Fruit fly (Drosophila melanogaster) whole organism, wandering third instar larva: ENCODE measurements around the gene mtDNA-helicase.
A peak's percentile ranks its signal among the peaks of the same experiment; 100 is the strongest.

Source experiments
- Abd-B ChIP-seq: fragments of >200 bp; optimal IDR thresholded peaks from 2 replicates; lab custom pipeline; 2017; ENCODE audit warnings: missing biosample characterization, missing genetic modification characterization
- CG32264 ChIP-seq: fragments of 200-800 bp; sonication (Bioruptor generic); optimal IDR thresholded peaks from 2 replicates; lab custom pipeline; 2016; ENCODE audit warnings: missing biosample characterization, missing genetic modification characterization
- CG9705 ChIP-seq: fragments of 200-800 bp; sonication (Bioruptor generic); optimal IDR thresholded peaks from 2 replicates; lab custom pipeline; 2018; ENCODE audit warnings: missing biosample characterization, mild to moderate bottlenecking, missing genetic modification characterization
- CrebA ChIP-seq: fragments of 200-800 bp; sonication (Bioruptor generic); optimal IDR thresholded peaks from 2 replicates; lab custom pipeline; 2016; ENCODE audit warnings: missing biosample characterization, mild to moderate bottlenecking, missing genetic modification characterization, borderline replicate concordance
- Dfd ChIP-seq: fragments of >200 bp; optimal IDR thresholded peaks from 2 replicates; lab custom pipeline; 2017; ENCODE audit warnings: missing biosample characterization, missing genetic modification characterization
- Dif ChIP-seq: fragments of 200-275, 200-300 bp; sonication (Bioruptor generic); optimal IDR thresholded peaks from 2 replicates; lab custom pipeline; 2018; ENCODE audit warnings: missing biosample characterization, missing genetic modification characterization; ENCODE audit not compliant: partially characterized antibody
- HLH106 ChIP-seq: fragments of 200-800 bp; optimal IDR thresholded peaks from 3 replicates; lab custom pipeline; 2019; ENCODE audit warnings: missing biosample characterization, mild to moderate bottlenecking, missing genetic modification characterization, moderate library complexity
- Hnf4 ChIP-seq: fragments of 200-800 bp; sonication (Bioruptor generic); optimal IDR thresholded peaks from 2 replicates; lab custom pipeline; 2016; ENCODE audit warnings: missing biosample characterization, mild to moderate bottlenecking, missing genetic modification characterization
- Hr78 ChIP-seq: fragments of >200 bp; optimal IDR thresholded peaks from 2 replicates; lab custom pipeline; 2017; ENCODE audit warnings: missing biosample characterization, missing genetic modification characterization
- Hr83 ChIP-seq: fragments of 200-300 bp; sonication (Bioruptor generic); optimal IDR thresholded peaks from 2 replicates; lab custom pipeline; 2016; ENCODE audit warnings: missing biosample characterization, mild to moderate bottlenecking, missing genetic modification characterization, moderate library complexity; ENCODE audit not compliant: poor library complexity, severe bottlenecking
- Jra ChIP-seq: sonication (Bioruptor generic); optimal IDR thresholded peaks from 2 replicates; lab custom pipeline; 2016; ENCODE audit warnings: missing biosample characterization, missing genetic modification characterization
- Mio ChIP-seq: sonication (Bioruptor generic); optimal IDR thresholded peaks from 2 replicates; lab custom pipeline; 2016; ENCODE audit warnings: missing biosample characterization, missing genetic modification characterization
- Myc ChIP-seq: fragments of >200 bp; optimal IDR thresholded peaks from 2 replicates; lab custom pipeline; 2017
- N ChIP-seq: fragments of >200 bp; optimal IDR thresholded peaks from 2 replicates; lab custom pipeline; 2018; ENCODE audit warnings: missing biosample characterization, missing external identifiers, missing genetic modification characterization
- OdsH ChIP-seq: fragments of 200-800 bp; sonication (Bioruptor generic); optimal IDR thresholded peaks from 2 replicates; lab custom pipeline; 2016; ENCODE audit warnings: missing biosample characterization, mild to moderate bottlenecking, missing genetic modification characterization
- Rel ChIP-seq, 2 experiments: fragments of 200-800 bp; sonication (Bioruptor generic) in 1 of 2; optimal IDR thresholded peaks; 2 replicates in 1 of 2; 3 replicates in 1 of 2; lab custom pipeline; 2016 to 2019; ENCODE audit warnings: mild to moderate bottlenecking in 2 of 2, missing biosample characterization in 2 of 2, missing genetic modification characterization in 2 of 2, moderate library complexity in 1 of 2
- Sp1 ChIP-seq: fragments of 200-800 bp; sonication (Bioruptor generic); optimal IDR thresholded peaks from 3 replicates; lab custom pipeline; 2019; ENCODE audit warnings: missing biosample characterization, mild to moderate bottlenecking, missing genetic modification characterization, moderate library complexity
- Vsx2 ChIP-seq: fragments of 200-300, 225-300 bp; sonication (Bioruptor generic); optimal IDR thresholded peaks from 2 replicates; lab custom pipeline; 2018; ENCODE audit warnings: missing biosample characterization, missing genetic modification characterization; ENCODE audit not compliant: partially characterized antibody
- br ChIP-seq: fragments of 200-800 bp; sonication (Bioruptor generic); optimal IDR thresholded peaks from 2 replicates; lab custom pipeline; 2016; ENCODE audit warnings: missing biosample characterization, missing genetic modification characterization
- brk ChIP-seq: fragments of 200-800 bp; sonication (Bioruptor generic); optimal IDR thresholded peaks from 2 replicates; lab custom pipeline; 2016; ENCODE audit warnings: missing biosample characterization, mild to moderate bottlenecking, missing genetic modification characterization
- dl ChIP-seq, 2 experiments: fragments of 175-275, 200-275 bp in 1 of 2; fragments of 200-275 bp in 1 of 2; sonication (Bioruptor generic); optimal IDR thresholded peaks; lab custom pipeline; 2018; ENCODE audit warnings: mild to moderate bottlenecking in 2 of 2, missing biosample characterization in 2 of 2, missing genetic modification characterization in 2 of 2, moderate library complexity in 2 of 2; ENCODE audit not compliant: partially characterized antibody in 2 of 2, insufficient read depth in 1 of 2
- dmrt93B ChIP-seq: fragments of 200-800 bp; sonication (Bioruptor generic); optimal IDR thresholded peaks from 2 replicates; lab custom pipeline; 2018; ENCODE audit warnings: missing biosample characterization, mild to moderate bottlenecking, missing genetic modification characterization
- dsf ChIP-seq: sonication (Bioruptor generic); optimal IDR thresholded peaks from 2 replicates; lab custom pipeline; 2016; ENCODE audit warnings: missing biosample characterization, missing genetic modification characterization, borderline replicate concordance
- foxo ChIP-seq, 2 experiments: fragments of 200-800 bp; sonication (Bioruptor generic); optimal IDR thresholded peaks; 2 replicates in 1 of 2; 3 replicates in 1 of 2; lab custom pipeline; 2016 to 2017; ENCODE audit warnings: missing biosample characterization in 2 of 2, missing genetic modification characterization in 2 of 2
- fru ChIP-seq: fragments of 200-800 bp; sonication (Bioruptor generic); optimal IDR thresholded peaks from 3 replicates; lab custom pipeline; 2016; ENCODE audit warnings: missing biosample characterization, mild to moderate bottlenecking, missing genetic modification characterization
- h ChIP-seq: fragments of 200-800 bp; sonication (Bioruptor generic); optimal IDR thresholded peaks from 3 replicates; lab custom pipeline; 2016; ENCODE audit warnings: missing biosample characterization, mild to moderate bottlenecking, missing genetic modification characterization
- jim ChIP-seq: fragments of 175-275, 200-325 bp; sonication (Bioruptor generic); optimal IDR thresholded peaks from 2 replicates; lab custom pipeline; 2016; ENCODE audit warnings: missing biosample characterization, mild to moderate bottlenecking, missing genetic modification characterization
- lola ChIP-seq: fragments of >200 bp; optimal IDR thresholded peaks from 2 replicates; lab custom pipeline; 2017; ENCODE audit warnings: missing biosample characterization, missing genetic modification characterization
- pan ChIP-seq: fragments of >200 bp; optimal IDR thresholded peaks from 2 replicates; lab custom pipeline; 2017
- psq ChIP-seq: fragments of 200-800 bp; sonication (Bioruptor generic); optimal IDR thresholded peaks from 3 replicates; lab custom pipeline; 2017; ENCODE audit warnings: missing biosample characterization, mild to moderate bottlenecking, missing genetic modification characterization, moderate library complexity
- rgr ChIP-seq: fragments of 200-800 bp; sonication (Bioruptor generic); optimal IDR thresholded peaks from 3 replicates; lab custom pipeline; 2016; ENCODE audit warnings: missing biosample characterization, mild to moderate bottlenecking, missing genetic modification characterization
- sv ChIP-seq: fragments of 200-800 bp; sonication (Bioruptor generic); optimal IDR thresholded peaks from 3 replicates; lab custom pipeline; 2016; ENCODE audit warnings: missing biosample characterization, missing genetic modification characterization
- tai ChIP-seq: sonication (Bioruptor generic); optimal IDR thresholded peaks from 2 replicates; lab custom pipeline; 2016; ENCODE audit warnings: missing biosample characterization, missing genetic modification characterization
- woc ChIP-seq: sonication (Bioruptor generic); optimal IDR thresholded peaks from 2 replicates; lab custom pipeline; 2016; ENCODE audit warnings: missing biosample characterization, mild to moderate bottlenecking, missing genetic modification characterization

The mtDNA-helicase gene

DNA sequence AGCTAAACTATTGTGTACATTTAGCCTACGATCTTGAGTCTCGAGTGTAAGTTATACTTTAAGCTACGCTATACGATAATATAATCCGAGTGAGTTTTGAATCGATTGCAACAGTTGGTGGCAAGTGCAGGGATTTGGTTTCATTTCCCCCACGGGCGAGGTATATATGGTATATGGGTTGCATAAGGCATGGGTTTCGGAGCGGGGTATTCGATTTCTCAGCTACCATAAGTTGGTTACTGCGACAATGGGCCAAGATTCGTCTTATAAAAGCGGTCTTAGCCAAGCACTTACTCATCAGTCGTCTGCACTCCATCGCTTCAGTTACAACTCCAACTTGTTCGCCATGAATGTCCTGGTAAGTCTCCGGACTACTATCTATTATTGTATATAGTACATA is 37.0 kb upstream of the mtDNA-helicase start, which contains the start of gene CG42367:
Gene CG42367, plus strand, starts transcription at position 301 of the 400 bp plus-strand sequence.
- TF ChIP-seq lola = no peak
- no peak for TF ChIP-seq Dfd
- TF ChIP-seq foxo (GFP tag; optimal IDR thresholded peaks at IDR 0.05; lab: Kevin White, UChicago) = no peak
- no peak for TF ChIP-seq Dif
- TF ChIP-seq rgr = no peak
- no peak for TF ChIP-seq Abd-B (GFP tag; lab: Kevin White, UChicago)
- no peak for TF ChIP-seq Myc
- no peak for TF ChIP-seq dmrt93B (GFP tag; lab: Kevin White, UChicago)
- no peak for TF ChIP-seq Rel (GFP tag; optimal IDR thresholded peaks at IDR 0.05; lab: Kevin White, UChicago)
- no peak for TF ChIP-seq Rel (tag; optimal IDR thresholded peaks at IDR 0.05; lab: Kevin White, UChicago)
- TF ChIP-seq Vsx2 = no peak
- TF ChIP-seq Hr83 (GFP tag; lab: Kevin White, UChicago) = no peak
- no peak for TF ChIP-seq Hr78 (GFP tag; lab: Kevin White, UChicago)
- no peak for TF ChIP-seq h (GFP tag; lab: Kevin White, UChicago)
- no peak for TF ChIP-seq psq (GFP tag; lab: Kevin White, UChicago)
- TF ChIP-seq CrebA = no peak
- no peak for TF ChIP-seq br (GFP tag; lab: Kevin White, UChicago)
- no peak for TF ChIP-seq CG9705 (GFP tag; lab: Kevin White, UChicago)

DNA sequence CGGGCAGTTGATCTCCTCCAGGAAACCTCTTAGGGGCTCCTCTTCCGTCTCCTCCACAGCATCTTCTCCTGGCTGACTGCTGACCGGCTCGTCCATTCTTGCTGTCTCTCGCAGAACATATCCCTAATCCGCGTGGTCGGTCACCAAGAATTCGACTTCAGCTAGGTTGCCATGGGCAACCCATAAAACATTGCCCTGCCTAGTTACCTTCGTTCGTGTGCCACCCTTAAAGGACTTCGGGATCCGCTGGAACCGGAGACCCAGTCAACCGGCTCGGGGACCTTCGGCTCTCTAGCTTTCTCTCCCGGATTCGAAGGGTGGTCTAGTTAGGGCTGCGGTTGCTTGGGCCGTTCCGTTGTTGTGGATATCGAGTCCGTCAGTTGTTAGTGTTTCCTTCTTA is 31.5 kb upstream of the mtDNA-helicase start, which contains the start of the genes TbCMF46 and CG42366:
Gene TbCMF46, minus strand, starts transcription at position 101 of the 400 bp plus-strand sequence.
Gene CG42366, plus strand, starts transcription at position 397 of the 400 bp plus-strand sequence.
- TF ChIP-seq CG32264 (GFP tag; lab: Kevin White, UChicago) = no peak
- no peak for TF ChIP-seq woc (GFP tag; lab: Kevin White, UChicago)
- no peak for TF ChIP-seq foxo (GFP tag; optimal IDR thresholded peaks at IDR 0.05; lab: Kevin White, UChicago)
- TF ChIP-seq dl (GFP tag; optimal IDR thresholded peaks at IDR 0.05; lab: Kevin White, UChicago; ENCODE audit: insufficient read depth in 1 of 2, partially characterized antibody in 2 of 2) = no peak
- TF ChIP-seq h (GFP tag; lab: Kevin White, UChicago) = no peak
- TF ChIP-seq dsf (GFP tag; lab: Kevin White, UChicago) = no peak
- no peak for TF ChIP-seq HLH106 (tag; lab: Kevin White, UChicago)
- TF ChIP-seq tai (GFP tag; lab: Kevin White, UChicago) = no peak
- TF ChIP-seq N (GFP tag; lab: Kevin White, UChicago) = no peak
- TF ChIP-seq Mio (GFP tag; lab: Kevin White, UChicago) = no peak
- TF ChIP-seq, all 38 proteins: peak for 0

DNA sequence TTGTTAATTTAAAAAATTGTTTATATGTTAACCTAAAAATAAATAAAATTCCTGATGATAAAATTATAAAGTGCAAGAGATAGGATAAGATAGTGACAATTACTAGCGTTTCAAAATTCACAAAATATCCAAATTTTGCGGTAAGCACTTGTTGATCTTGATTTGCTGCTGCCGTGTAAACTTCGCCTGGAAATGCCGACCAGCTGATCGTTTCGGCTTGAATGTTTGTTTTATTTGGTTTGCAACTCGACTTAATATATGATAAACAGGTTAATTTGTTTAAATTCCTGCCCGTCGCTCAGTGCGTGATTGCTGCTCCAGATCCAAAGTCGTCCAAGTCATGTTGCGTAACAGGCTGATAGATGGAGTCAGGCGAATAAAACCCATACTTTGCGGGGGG is 28.2 kb upstream of the mtDNA-helicase start, which contains the start of gene CG4592:
Gene CG4592, plus strand, starts transcription at position 233 of the 400 bp plus-strand sequence.
- TF ChIP-seq dl (GFP tag; optimal IDR thresholded peaks at IDR 0.05; lab: Kevin White, UChicago; ENCODE audit: insufficient read depth in 1 of 2, partially characterized antibody in 2 of 2) (no peak), CG32264 (GFP tag; lab: Kevin White, UChicago) (peak; percentile 19), br (GFP tag; lab: Kevin White, UChicago) (peak; percentile 73), OdsH (GFP tag; lab: Kevin White, UChicago) (peak; percentile 62), Rel (GFP tag; optimal IDR thresholded peaks at IDR 0.05; lab: Kevin White, UChicago) (no peak), Rel (tag; optimal IDR thresholded peaks at IDR 0.05; lab: Kevin White, UChicago) (no peak), Dif (no peak), dmrt93B (GFP tag; lab: Kevin White, UChicago) (peak; percentile 25), Abd-B (GFP tag; lab: Kevin White, UChicago) (no peak), Vsx2 (no peak), h (GFP tag; lab: Kevin White, UChicago) (peak; percentile 78), rgr (no peak), Hr83 (GFP tag; lab: Kevin White, UChicago) (peak; percentile 60), CG9705 (GFP tag; lab: Kevin White, UChicago) (peak; percentile 43), fru (GFP tag; lab: Kevin White, UChicago) (no peak), HLH106 (tag; lab: Kevin White, UChicago) (peak; percentile 73), pan (lab: Kevin White, UChicago) (no peak), tai (GFP tag; lab: Kevin White, UChicago) (no peak), Sp1 (GFP tag; lab: Kevin White, UChicago) (no peak), foxo (GFP tag; optimal IDR thresholded peaks at IDR 0.05; lab: Kevin White, UChicago) (peak in 1 of 2 experiments; percentile 81), Dfd (no peak), psq (GFP tag; lab: Kevin White, UChicago) (peak; percentile 39), CrebA (no peak), woc (GFP tag; lab: Kevin White, UChicago) (peak; percentile 52), Hnf4 (no peak), N (GFP tag; lab: Kevin White, UChicago) (no peak), brk (GFP tag; lab: Kevin White, UChicago) (no peak), Jra (GFP tag; lab: Kevin White, UChicago) (peak; percentile 26), Mio (GFP tag; lab: Kevin White, UChicago) (no peak), jim (GFP tag; lab: Kevin White, UChicago) (no peak), dsf (GFP tag; lab: Kevin White, UChicago) (no peak), sv (peak; percentile 43)
